Fruit fly (Drosophila melanogaster): ENCODE data around the gene Karl.

Gene Karl

dm6 chrX:11816434-11816948 is 29.3 kb downstream of the Karl start, which contains the start of the genes CG1578 and rudhira (continued):
- TF ChIP-seq kah (GFP tag; optimal IDR thresholded peaks at IDR 0.05) (no peak), ap (GFP tag; IDR thresholded peaks at IDR 0.05) (no peak), dysf (GFP tag; IDR thresholded peaks at IDR 0.05) (no peak), CG16863 (GFP tag; optimal IDR thresholded peaks at IDR 0.05) (no peak), bbx (GFP tag; IDR thresholded peaks at IDR 0.05; ENCODE audit: partially characterized antibody) (no peak), Dad (GFP tag; optimal IDR thresholded peaks at IDR 0.05) (no peak), HLH4C (GFP tag; IDR thresholded peaks at IDR 0.05; ENCODE audit: partially characterized antibody) (no peak), Spps (tag; optimal IDR thresholded peaks at IDR 0.05) (no peak), bsh (GFP tag; optimal IDR thresholded peaks at IDR 0.05) (no peak), CG15479 (GFP tag; optimal IDR thresholded peaks at IDR 0.05) (no peak), amos (GFP tag; IDR thresholded peaks at IDR 0.05; ENCODE audit: partially characterized antibody) (no peak), esg (GFP tag; conservative IDR thresholded peaks at IDR 0.05) (no peak), Ets65A (GFP tag) (no peak), CG32532 (GFP tag; IDR thresholded peaks at IDR 0.05) (no peak), Hmx (GFP tag; optimal IDR thresholded peaks at IDR 0.05) (no peak), wek (GFP tag; optimal IDR thresholded peaks at IDR 0.05) (no peak), dati (GFP tag; IDR thresholded peaks at IDR 0.05) (no peak), Xbp1 (GFP tag; optimal IDR thresholded peaks at IDR 0.05) (peak; percentile 20), p53 (GFP tag; optimal IDR thresholded peaks at IDR 0.05) (no peak), CG10147 (GFP tag; optimal IDR thresholded peaks at IDR 0.05) (no peak), NC2β (GFP tag; optimal IDR thresholded peaks at IDR 0.05) (no peak), pum (GFP tag; optimal IDR thresholded peaks at IDR 0.05) (no peak), CG2120 (GFP tag; optimal IDR thresholded peaks at IDR 0.05) (no peak), CG6791 (GFP tag; IDR thresholded peaks at IDR 0.05; ENCODE audit: partially characterized antibody) (no peak), ATbp (GFP tag; optimal IDR thresholded peaks at IDR 0.05) (no peak), Rfx (GFP tag; IDR thresholded peaks at IDR 0.05) (no peak), pita (GFP tag; optimal IDR thresholded peaks at IDR 0.05) (no peak), CG31441 (GFP tag; IDR thresholded peaks at IDR 0.05) (peak; percentile 33; the same call in 1 of the 2 replicates), CG43689 (GFP tag; IDR thresholded peaks at IDR 0.05) (no peak), CG18476 (GFP tag; optimal IDR thresholded peaks at IDR 0.05) (no peak), CG16813 (GFP tag; IDR thresholded peaks at IDR 0.05; ENCODE audit: partially characterized antibody) (0 out of 3 replicates have a peak, but pooled peaks have one; percentile 9), CG6272 (GFP tag; IDR thresholded peaks at IDR 0.05) (no peak), lilli (GFP tag; optimal IDR thresholded peaks at IDR 0.05) (no peak), CG30431 (GFP tag; optimal IDR thresholded peaks at IDR 0.05) (no peak), CG17361 (GFP tag; IDR thresholded peaks at IDR 0.05) (0 out of 3 replicates have a peak, but pooled peaks have one; percentile 17), seq (GFP tag; IDR thresholded peaks at IDR 0.05) (no peak), insv (GFP tag; optimal IDR thresholded peaks at IDR 0.05) (peak in 1 of 2 experiments; percentile 12), CG2129 (GFP tag; IDR thresholded peaks at IDR 0.05; ENCODE audit: partially characterized antibody) (no peak), CG5953 (GFP tag; IDR thresholded peaks at IDR 0.05) (no peak), BtbVII (GFP tag; optimal IDR thresholded peaks at IDR 0.05) (no peak), row (GFP tag; IDR thresholded peaks at IDR 0.05) (peak; percentile 21), CG2875 (GFP tag; optimal IDR thresholded peaks at IDR 0.05) (no peak), CG1024 (GFP tag; IDR thresholded peaks at IDR 0.05) (no peak), Poxn (GFP tag; IDR thresholded peaks at IDR 0.05) (no peak), Aef1 (GFP tag; IDR thresholded peaks at IDR 0.05) (no peak), btn (GFP tag; optimal IDR thresholded peaks at IDR 0.05) (no peak), cas (GFP tag; IDR thresholded peaks at IDR 0.05) (no peak), org-1 (GFP tag; optimal IDR thresholded peaks at IDR 0.05) (no peak), CG10959 (GFP tag; IDR thresholded peaks at IDR 0.05) (no peak), Dfd (GFP tag; optimal IDR thresholded peaks at IDR 0.05) (no peak), kay (GFP tag; optimal IDR thresholded peaks at IDR 0.05) (no peak), ato (GFP tag; IDR thresholded peaks at IDR 0.05; ENCODE audit: partially characterized antibody) (no peak)
